Fruit fly (Drosophila melanogaster) whole organism, prepupa: ENCODE data around the gene CG31800.

Experiments
- CG10669 ChIP-seq: fragments of 200-800 bp; sonication (Bioruptor generic); optimal IDR thresholded peaks from 3 replicates; lab custom pipeline; 2018; ENCODE audit warnings: missing biosample characterization, mild to moderate bottlenecking, missing genetic modification characterization, moderate library complexity
- CG16779 ChIP-seq: fragments of 200-800 bp; sonication (Bioruptor generic); optimal IDR thresholded peaks from 3 replicates; lab custom pipeline; 2017; ENCODE audit warnings: missing biosample characterization, mild to moderate bottlenecking, missing genetic modification characterization
- CG4318 ChIP-seq: fragments of 200-800 bp; sonication (Bioruptor generic); optimal IDR thresholded peaks from 3 replicates; lab custom pipeline; 2017; ENCODE audit warnings: missing biosample characterization, mild to moderate bottlenecking, missing genetic modification characterization
- CG6163 ChIP-seq: fragments of 200-800 bp; sonication (Bioruptor generic); IDR thresholded peaks from 3 replicates; pipeline ENCODE4 v1.3.6; 2022; ENCODE audit warnings: missing biosample characterization, missing genetic modification characterization
- Ets96B ChIP-seq: fragments of 200-800 bp; optimal IDR thresholded peaks from 2 replicates; lab custom pipeline; 2019; ENCODE audit warnings: missing biosample characterization, mild to moderate bottlenecking, missing genetic modification characterization, moderate library complexity
- Hr39 ChIP-seq: fragments of 200-800 bp; sonication (Bioruptor generic); optimal IDR thresholded peaks from 2 replicates; lab custom pipeline; 2016; ENCODE audit warnings: missing biosample characterization, missing genetic modification characterization
- Lpt ChIP-seq: fragments of 200-800 bp; sonication (Bioruptor generic); optimal IDR thresholded peaks from 3 replicates; lab custom pipeline; 2016; ENCODE audit warnings: missing biosample characterization, missing genetic modification characterization
- dac ChIP-seq: fragments of 200-800 bp; sonication (Bioruptor generic); optimal IDR thresholded peaks from 2 replicates; lab custom pipeline; 2017; ENCODE audit warnings: missing biosample characterization, mild to moderate bottlenecking, missing genetic modification characterization
- esn ChIP-seq: fragments of 200-800 bp; sonication (Bioruptor generic); optimal IDR thresholded peaks from 2 replicates; lab custom pipeline; 2016; ENCODE audit warnings: missing biosample characterization, mild to moderate bottlenecking, missing genetic modification characterization, moderate library complexity
- fd85E ChIP-seq: fragments of 200-800 bp; sonication (Bioruptor generic); optimal IDR thresholded peaks from 3 replicates; lab custom pipeline; 2016; ENCODE audit warnings: missing biosample characterization, missing genetic modification characterization
- spab ChIP-seq: fragments of 200-800 bp; sonication (Bioruptor generic); optimal IDR thresholded peaks from 2 replicates; lab custom pipeline; 2017; ENCODE audit warnings: missing biosample characterization, mild to moderate bottlenecking, missing genetic modification characterization, missing genetic modification reagents
- vri ChIP-seq: fragments of 200-800 bp; sonication (Bioruptor generic); optimal IDR thresholded peaks from 3 replicates; lab custom pipeline; 2016; ENCODE audit warnings: missing biosample characterization, mild to moderate bottlenecking, missing genetic modification characterization

DNA sequence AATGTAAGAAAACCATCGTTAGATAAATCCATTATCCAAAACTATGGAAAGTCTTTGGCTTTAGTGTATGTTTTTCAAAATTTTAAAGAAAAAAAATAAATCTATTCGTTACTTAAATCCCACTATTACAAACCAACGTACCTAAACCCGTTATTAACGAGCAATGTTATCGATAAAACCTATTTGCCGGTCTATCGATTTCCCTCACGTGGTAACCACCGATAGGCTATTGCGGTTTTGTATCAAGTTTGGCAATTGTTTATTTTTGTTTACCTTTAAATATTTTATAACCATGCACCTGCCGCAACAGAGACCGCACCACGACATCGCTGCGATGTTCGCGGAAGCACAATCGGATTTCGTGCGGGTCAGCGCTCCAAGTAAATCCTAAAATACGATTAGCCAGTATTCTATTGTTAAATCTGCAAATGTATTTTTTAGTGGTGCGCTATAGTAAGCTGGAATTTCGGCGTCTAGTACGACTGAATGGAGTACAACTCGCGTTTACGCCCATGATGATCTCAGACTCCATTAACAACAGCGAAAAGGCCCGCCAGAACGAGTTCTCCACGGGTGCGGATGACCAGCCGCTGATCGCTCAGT lies 28.8 kb upstream of the CG31800 start, which contains the start of gene Dus4:
- TF ChIP-seq vri (GFP tag; lab: Kevin White, UChicago) = no peak
- no peak for TF ChIP-seq dac
- TF ChIP-seq CG16779 = no peak
- no peak for TF ChIP-seq fd85E (GFP tag; lab: Kevin White, UChicago)
- no peak for TF ChIP-seq CG10669 (GFP tag; lab: Kevin White, UChicago)
- TF ChIP-seq spab = no peak
- no peak for TF ChIP-seq Ets96B (tag; lab: Kevin White, UChicago)
- no peak for TF ChIP-seq Lpt (GFP tag; lab: Kevin White, UChicago)
- TF ChIP-seq esn (GFP tag; lab: Kevin White, UChicago) = no peak
- no peak for TF ChIP-seq Hr39
- no peak for TF ChIP-seq CG4318 (GFP tag; lab: Kevin White, UChicago)
- TF ChIP-seq CG6163 = no peak
